Worm (Caenorhabditis elegans) whole organism, L4 larva: Measurements from ENCODE around the gene F54D5.24.
A peak's percentile ranks its signal among the peaks of the same experiment; 100 is the strongest.

Experiments
- ZK546.5 ChIP-seq, 2 experiments: sonication (generic microtip); optimal IDR thresholded peaks; 2 replicates each; lab custom pipeline; 2017; ENCODE audit warnings: missing biosample characterization in 2 of 2, missing genetic modification characterization in 2 of 2
- aha-1 ChIP-seq: fragments of 150-350 bp; peaks from one replicate; lab custom pipeline; 2014; ENCODE audit warnings: missing biosample characterization, missing genetic modification characterization
- cey-2 ChIP-seq: sonication (generic microtip); optimal IDR thresholded peaks from 3 replicates; lab custom pipeline; 2017; ENCODE audit warnings: missing genetic modification characterization, mild to moderate bottlenecking, missing compliant biosample characterization, antibody characterized with exemption, borderline replicate concordance; ENCODE audit not compliant: insufficient read depth
- ctbp-1 ChIP-seq: fragments of 200-800 bp; sonication (Bioruptor generic); IDR thresholded peaks from 2 replicates; pipeline ENCODE4 v1.3.6; 2022; ENCODE audit warnings: missing genetic modification reagents, missing genetic modification characterization, missing compliant biosample characterization
- jun-1 ChIP-seq: fragments of 150-350 bp; optimal IDR thresholded peaks from 2 replicates; lab custom pipeline; 2014; ENCODE audit warnings: missing biosample characterization, missing genetic modification reagents, missing genetic modification characterization
- lin-13 ChIP-seq: fragments of 150-350 bp; optimal IDR thresholded peaks from 2 replicates; lab custom pipeline; 2014; ENCODE audit warnings: missing biosample characterization, missing genetic modification reagents, missing genetic modification characterization
- nhr-76 ChIP-seq: fragments of 150-350 bp; optimal IDR thresholded peaks from 2 replicates; lab custom pipeline; 2014; ENCODE audit warnings: missing biosample characterization, missing genetic modification characterization
- php-3 ChIP-seq: fragments of 200-800 bp; sonication (Bioruptor generic); IDR thresholded peaks from 2 replicates; pipeline ENCODE4 v1.3.6; 2022; ENCODE audit warnings: missing genetic modification reagents, missing genetic modification characterization, missing compliant biosample characterization
- pqm-1 ChIP-seq: sonication (generic microtip); optimal IDR thresholded peaks from 2 replicates; lab custom pipeline; 2017; ENCODE audit warnings: missing biosample characterization, missing genetic modification characterization
- skn-1 ChIP-seq: fragments of 150-350 bp; optimal IDR thresholded peaks from 2 replicates; lab custom pipeline; 2014; ENCODE audit warnings: missing biosample characterization, missing genetic modification characterization
- snpc-4 ChIP-seq: fragments of 150-350 bp; optimal IDR thresholded peaks from 2 replicates; lab custom pipeline; 2014; ENCODE audit warnings: missing biosample characterization, missing genetic modification characterization

ce11 chrII:11591558-11591957 lies 35.8 kb downstream of the F54D5.24 start:
- TF ChIP-seq php-3, result no peak
- TF ChIP-seq snpc-4 (tag; lab: Kevin White, UChicago), result no peak
- no peak for TF ChIP-seq jun-1
- TF ChIP-seq skn-1 (tag; lab: Kevin White, UChicago), result no peak
- no peak for TF ChIP-seq pqm-1 (tag; lab: Kevin White, UChicago)
- TF ChIP-seq ZK546.5 (tag; optimal IDR thresholded peaks at IDR 0.05; lab: Kevin White, UChicago), result no peak
- TF ChIP-seq cey-2, result no peak
- no peak for TF ChIP-seq ctbp-1 (GFP tag; lab: Robert Waterston, UW)
- peak; percentile 69 for TF ChIP-seq aha-1 (tag; lab: Kevin White, UChicago)
- TF ChIP-seq nhr-76, result no peak
- TF ChIP-seq lin-13 (GFP tag; lab: Kevin White, UChicago), result no peak
